Worm (Caenorhabditis elegans) whole organism, L3 larva: ENCODE measurements around the gene sax-7.

ENCODE experiments used
- ZK546.5 ChIP-seq: sonication (generic microtip); optimal IDR thresholded peaks from 2 replicates; lab custom pipeline; 2017; ENCODE audit warnings: missing biosample characterization, missing genetic modification characterization
- ceh-16 ChIP-seq: sonication (generic microtip); optimal IDR thresholded peaks from 2 replicates; lab custom pipeline; 2017; ENCODE audit warnings: missing biosample characterization, missing genetic modification characterization
- ceh-28 ChIP-seq: fragments of 150-350 bp; optimal IDR thresholded peaks from 2 replicates; lab custom pipeline; 2014; ENCODE audit warnings: missing biosample characterization, missing genetic modification reagents, missing genetic modification characterization
- egl-27 ChIP-seq: sonication (generic microtip); optimal IDR thresholded peaks from 4 replicates; lab custom pipeline; 2017; ENCODE audit warnings: missing biosample characterization, missing genetic modification reagents, missing genetic modification characterization
- elt-1 ChIP-seq: fragments of 150-350 bp; optimal IDR thresholded peaks from 2 replicates; lab custom pipeline; 2014; ENCODE audit warnings: missing biosample characterization, missing genetic modification characterization
- eor-1 ChIP-seq, 2 experiments: fragments of 150-350 bp; optimal IDR thresholded peaks; 2 replicates each; lab custom pipeline; 2014 to 2018; ENCODE audit warnings: missing biosample characterization in 2 of 2, missing genetic modification characterization in 2 of 2
- fkh-10 ChIP-seq: sonication (generic microtip); optimal IDR thresholded peaks from 2 replicates; lab custom pipeline; 2017; ENCODE audit warnings: missing biosample characterization, missing genetic modification reagents, missing genetic modification characterization
- lin-39 ChIP-seq: fragments of 150-350 bp; optimal IDR thresholded peaks from 2 replicates; lab custom pipeline; 2018; ENCODE audit warnings: missing biosample characterization, missing genetic modification reagents, missing genetic modification characterization
- nhr-25 ChIP-seq: sonication (generic microtip); optimal IDR thresholded peaks from 2 replicates; lab custom pipeline; 2017; ENCODE audit warnings: missing biosample characterization, missing genetic modification characterization
- skn-1 ChIP-seq: fragments of 150-350 bp; optimal IDR thresholded peaks from 2 replicates; lab custom pipeline; 2014; ENCODE audit warnings: missing biosample characterization, missing genetic modification characterization
- unc-39 ChIP-seq: sonication (generic microtip); optimal IDR thresholded peaks from 4 replicates; lab custom pipeline; 2017; ENCODE audit warnings: missing biosample characterization, missing genetic modification characterization
- ztf-4 ChIP-seq: fragments of 150-350 bp; optimal IDR thresholded peaks from 2 replicates; lab custom pipeline; 2014; ENCODE audit warnings: missing biosample characterization, missing genetic modification characterization

- TF ChIP-seq nhr-25 = no peak
- TF ChIP-seq elt-1 (tag; lab: Kevin White, UChicago) = no peak
- no peak for TF ChIP-seq ceh-28 (tag; lab: Kevin White, UChicago)
- no peak for TF ChIP-seq eor-1 (tag; optimal IDR thresholded peaks at IDR 0.05; lab: Kevin White, UChicago)
- TF ChIP-seq lin-39 (tag; lab: Kevin White, UChicago) = no peak
- no peak for TF ChIP-seq ceh-16 (tag; lab: Kevin White, UChicago)
- TF ChIP-seq fkh-10 (GFP tag; lab: Kevin White, UChicago) = no peak
- no peak for TF ChIP-seq unc-39
- no peak for TF ChIP-seq egl-27
- TF ChIP-seq ztf-4 = no peak
- no peak for TF ChIP-seq ZK546.5
- no peak for TF ChIP-seq skn-1 (tag; lab: Kevin White, UChicago)
These were observed 40.7 kb downstream of the sax-7 start for ce11 chrIV:8103196-8103595.
